Worm (Caenorhabditis elegans): ENCODE results near the gene str-168.

DNA sequence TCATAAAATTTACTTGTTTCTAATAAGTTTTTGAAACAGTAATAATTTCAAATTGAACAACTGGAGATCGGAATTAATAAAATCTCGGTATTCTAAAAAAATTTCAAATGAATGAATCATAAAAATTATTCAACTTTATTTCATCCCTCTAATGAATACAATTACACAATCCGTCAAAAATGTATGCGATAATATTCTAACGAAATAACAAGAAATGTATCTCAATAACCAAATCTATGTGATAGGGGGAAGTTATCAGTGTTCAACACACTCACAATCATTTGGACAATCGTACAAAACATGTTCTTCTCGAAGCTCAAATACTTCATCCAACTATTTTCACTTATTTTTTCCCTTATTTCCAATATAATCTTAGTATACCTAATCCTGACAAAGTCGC is 2.9 kb downstream of the str-168 start, which contains the start of gene Y9C9A.5:
- TF ChIP-seq dao-5 (tag; optimal IDR thresholded peaks at IDR 0.05), result no peak
- no peak for TF ChIP-seq him-1 (tag; optimal IDR thresholded peaks at IDR 0.05)
- no peak for TF ChIP-seq W03F9.2 (tag; optimal IDR thresholded peaks at IDR 0.05)
